Worm (Caenorhabditis elegans): ENCODE results near the gene srg-17.

The srg-17 gene

DNA sequence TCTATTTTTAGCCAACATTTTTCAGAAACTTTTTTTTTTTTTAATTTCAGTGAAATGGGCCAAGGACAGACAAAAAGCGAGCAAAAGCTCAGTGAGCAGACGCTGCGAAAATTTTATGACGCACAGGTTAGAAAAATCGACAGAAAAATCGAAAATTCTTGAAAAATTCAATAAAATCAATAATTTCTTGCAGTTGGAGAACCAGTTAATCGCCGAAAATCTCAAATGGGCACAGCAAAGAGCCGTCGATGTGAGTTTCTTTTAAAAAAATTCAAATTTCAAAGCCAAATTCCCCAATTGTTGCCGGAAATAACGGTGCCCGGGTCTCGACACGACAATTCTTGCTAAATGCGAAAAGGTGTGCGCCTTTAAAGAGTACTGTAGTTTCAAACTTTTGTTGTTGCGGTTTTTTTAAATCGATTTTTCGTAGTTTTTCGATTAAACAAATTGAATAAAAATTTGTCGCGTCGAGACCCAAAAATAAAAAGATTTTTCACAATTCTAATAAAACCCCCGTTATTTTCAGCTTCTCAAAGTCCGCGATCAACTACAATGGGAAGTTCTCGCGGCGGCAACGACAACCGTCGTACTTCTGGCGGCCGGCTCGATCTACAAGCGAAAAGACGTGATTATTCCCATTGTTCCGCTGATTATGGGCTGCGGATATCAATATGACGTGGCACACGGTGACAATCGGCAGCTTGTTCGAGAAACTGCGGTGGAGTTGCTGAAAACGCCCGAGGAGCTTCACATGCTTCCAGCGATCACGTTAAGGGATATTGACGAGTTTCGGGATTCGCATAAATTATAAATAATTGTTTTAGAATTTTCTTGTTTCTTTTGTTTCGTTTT, 12.7 kb upstream of the srg-17 start, which contains the start of gene tag-280:
TSS of gene tag-280 (plus strand) at position 51 of the 852 bp plus-strand sequence.
- TF ChIP-seq snpc-4 (tag; optimal IDR thresholded peaks at IDR 0.05) (no peak), sma-3 (GFP tag; optimal IDR thresholded peaks at IDR 0.05) (no peak), sma-9 (GFP tag; optimal IDR thresholded peaks at IDR 0.05) (no peak), sma-9 (tag; optimal IDR thresholded peaks at IDR 0.05) (no peak), ztf-1 (GFP tag; conservative IDR thresholded peaks at IDR 0.05) (no peak), peb-1 (tag; optimal IDR thresholded peaks at IDR 0.05) (no peak), unc-62 (GFP tag; optimal IDR thresholded peaks at IDR 0.05) (no peak), nhr-11 (tag; optimal IDR thresholded peaks at IDR 0.05) (no peak), zag-1 (tag; optimal IDR thresholded peaks at IDR 0.05) (no peak), mbf-1 (tag; optimal IDR thresholded peaks at IDR 0.05) (no peak), elt-1 (tag; optimal IDR thresholded peaks at IDR 0.05) (no peak), nhr-12 (tag; optimal IDR thresholded peaks at IDR 0.05) (no peak), mdl-1 (tag; optimal IDR thresholded peaks at IDR 0.05) (no peak)

DNA sequence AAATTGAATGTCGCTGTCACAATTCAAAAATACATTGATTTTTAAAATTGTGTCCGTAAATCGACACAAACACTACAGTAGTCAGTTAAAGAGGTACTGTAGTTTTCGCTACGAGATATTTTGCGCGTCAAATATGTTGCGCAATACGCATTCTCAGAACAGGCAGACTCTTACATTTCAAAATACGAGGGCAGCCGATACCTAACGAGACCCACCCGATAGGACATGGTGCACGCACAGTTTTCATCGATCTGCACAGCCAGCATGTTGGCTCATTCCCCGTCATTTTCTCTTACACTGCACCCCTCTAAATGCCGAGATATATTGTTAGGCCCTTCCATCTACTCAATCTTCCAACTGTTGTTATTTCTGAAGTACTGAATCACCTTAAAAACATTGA, 11.3 kb upstream of the srg-17 start, which contains the start of gene F15A4.2:
TSS of gene F15A4.2 (plus strand) at position 301 of the 400 bp plus-strand sequence.
- TF ChIP-seq C34F6.9 (tag; optimal IDR thresholded peaks at IDR 0.05) = no peak
- no peak for TF ChIP-seq nhr-237 (tag; optimal IDR thresholded peaks at IDR 0.05)
- no peak for TF ChIP-seq crh-2 (tag; optimal IDR thresholded peaks at IDR 0.05)
- TF ChIP-seq nhr-129 (tag; optimal IDR thresholded peaks at IDR 0.05) = no peak
- no peak for TF ChIP-seq unc-39 (tag; optimal IDR thresholded peaks at IDR 0.05)
- no peak for TF ChIP-seq lin-11 (tag; optimal IDR thresholded peaks at IDR 0.05)
- TF ChIP-seq mdl-1 (tag; optimal IDR thresholded peaks at IDR 0.05) = no peak
- TF ChIP-seq ceh-82 (tag; optimal IDR thresholded peaks at IDR 0.05) = no peak
- no peak for TF ChIP-seq gmeb-1 (tag; optimal IDR thresholded peaks at IDR 0.05)
- TF ChIP-seq lsy-2 (tag; optimal IDR thresholded peaks at IDR 0.05) = no peak
- TF ChIP-seq nhr-77 (tag; optimal IDR thresholded peaks at IDR 0.05) = no peak
- no peak for TF ChIP-seq mbf-1 (tag; optimal IDR thresholded peaks at IDR 0.05)
- TF ChIP-seq sem-4 (tag; optimal IDR thresholded peaks at IDR 0.05) = no peak
- no peak for TF ChIP-seq lin-39 (tag; optimal IDR thresholded peaks at IDR 0.05)
- TF ChIP-seq peb-1 (tag; optimal IDR thresholded peaks at IDR 0.05) = no peak
- TF ChIP-seq ztf-1 (GFP tag; conservative IDR thresholded peaks at IDR 0.05) = no peak
- no peak for TF ChIP-seq nhr-11 (tag; optimal IDR thresholded peaks at IDR 0.05)
- TF ChIP-seq ZK546.5 (tag; optimal IDR thresholded peaks at IDR 0.05) = no peak
- no peak for TF ChIP-seq fos-1 (tag; optimal IDR thresholded peaks at IDR 0.05)
- no peak for TF ChIP-seq unc-62 (GFP tag; optimal IDR thresholded peaks at IDR 0.05)

DNA sequence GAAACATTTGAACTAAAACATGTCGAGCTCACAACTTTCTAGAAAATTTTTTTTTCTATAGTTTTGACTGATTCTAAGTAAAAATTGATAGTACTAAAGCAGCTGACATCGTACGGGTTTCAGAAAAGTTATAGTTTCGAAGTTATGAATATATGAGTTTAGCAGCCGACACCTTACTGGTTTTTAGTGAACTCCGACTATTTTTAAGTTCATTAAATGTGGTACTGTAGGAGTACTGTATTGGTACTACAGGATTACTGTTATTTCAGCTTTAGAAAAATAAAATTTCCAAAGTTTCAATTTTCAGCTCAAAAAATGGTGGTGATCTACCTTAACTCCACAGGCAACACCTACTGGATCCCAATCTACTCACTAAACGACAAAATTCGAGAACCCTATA, 7.9 kb upstream of the srg-17 start, which contains the start of gene sre-37:
TSS of gene sre-37 (plus strand) at position 301 of the 400 bp plus-strand sequence.
- TF ChIP-seq lin-11 (tag; optimal IDR thresholded peaks at IDR 0.05) (no peak), gmeb-1 (tag; optimal IDR thresholded peaks at IDR 0.05) (no peak)

DNA sequence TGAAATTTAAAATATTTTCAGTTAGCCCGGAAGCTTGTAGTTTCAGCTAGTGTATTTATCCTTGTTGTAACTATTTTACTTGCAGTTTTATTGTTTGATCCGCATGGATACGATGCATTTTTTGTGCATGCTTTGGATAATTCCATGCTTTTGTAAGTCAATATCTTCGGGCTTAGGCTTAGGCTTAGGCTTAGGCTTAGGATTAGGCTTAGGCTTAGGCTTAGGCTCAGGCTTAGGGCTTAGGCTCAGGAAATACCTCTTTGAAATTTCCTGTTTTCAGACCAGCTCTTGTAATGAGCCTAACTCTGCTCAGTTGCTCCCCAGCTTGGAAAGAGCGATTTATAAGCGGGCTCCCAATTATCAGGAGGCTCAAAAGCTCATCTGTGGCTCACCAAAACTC, 6.5 kb upstream of the srg-17 start, which contains the start of gene srg-16:
TSS of gene srg-16 (plus strand) at position 87 of the 400 bp plus-strand sequence.
- TF ChIP-seq nhr-25 (tag; optimal IDR thresholded peaks at IDR 0.05) (no peak), elt-1 (tag; optimal IDR thresholded peaks at IDR 0.05) (no peak), ceh-82 (tag; optimal IDR thresholded peaks at IDR 0.05) (no peak), blmp-1 (tag; optimal IDR thresholded peaks at IDR 0.05; ENCODE audit: insufficient read depth) (no peak), nhr-12 (tag; optimal IDR thresholded peaks at IDR 0.05) (no peak), elt-3 (tag; optimal IDR thresholded peaks at IDR 0.05) (no peak)

ce11 chrII:12471138-12471855, 2.2 kb upstream of the srg-17 start, which contains the start of the genes F15A4.5 and phat-8:
Gene F15A4.5, minus strand, starts transcription at chrII:12471238.
Gene phat-8, plus strand, starts transcription at chrII:12471805.
- TF ChIP-seq lin-11 (tag; optimal IDR thresholded peaks at IDR 0.05) (no peak), egl-27 (tag; optimal IDR thresholded peaks at IDR 0.05) (no peak), sma-9 (GFP tag; optimal IDR thresholded peaks at IDR 0.05) (no peak), sma-9 (tag; optimal IDR thresholded peaks at IDR 0.05) (no peak), fos-1 (tag; optimal IDR thresholded peaks at IDR 0.05) (no peak)

All from whole organism, L2 larva.